Worm (Caenorhabditis elegans): ENCODE data around the gene cft-1.

The cft-1 gene

ce11 chrV:5559882-5560281 lies 21.3 kb downstream of the cft-1 start:
- no peak for TF ChIP-seq aly-1 (tag; optimal IDR thresholded peaks at IDR 0.05)

ce11 chrV:5567119-5567518 lies 28.5 kb downstream of the cft-1 start, which contains the start of gene C18C4.7:
Gene C18C4.7, minus strand, starts transcription at chrV:5567219.
- no peak for TF ChIP-seq tbx-11 (GFP tag; IDR thresholded peaks at IDR 0.05)
- TF ChIP-seq B0310.2 (tag; optimal IDR thresholded peaks at IDR 0.05), result no peak
- no peak for TF ChIP-seq hnd-1 (tag; optimal IDR thresholded peaks at IDR 0.05)
- no peak for TF ChIP-seq ceh-13 (GFP tag; optimal IDR thresholded peaks at IDR 0.05)
- TF ChIP-seq sea-1 (GFP tag; conservative IDR thresholded peaks at IDR 0.05), result no peak
- TF ChIP-seq flt-1 (GFP tag; IDR thresholded peaks at IDR 0.05), result no peak
- no peak for TF ChIP-seq ama-1 (optimal IDR thresholded peaks at IDR 0.05)
- TF ChIP-seq hmbx-1 (tag; optimal IDR thresholded peaks at IDR 0.05), result no peak
- no peak for TF ChIP-seq pes-1 (GFP tag; IDR thresholded peaks at IDR 0.05)
- no peak for TF ChIP-seq F13C5.2 (tag; optimal IDR thresholded peaks at IDR 0.05)
- TF ChIP-seq hmg-4 (GFP tag; optimal IDR thresholded peaks at IDR 0.05), result no peak
- TF ChIP-seq scrt-1 (GFP tag; IDR thresholded peaks at IDR 0.05), result no peak
- TF ChIP-seq tra-4 (tag; optimal IDR thresholded peaks at IDR 0.05), result no peak
- TF ChIP-seq ets-7 (tag; optimal IDR thresholded peaks at IDR 0.05), result no peak
- no peak for TF ChIP-seq tbx-37 (GFP tag; conservative IDR thresholded peaks at IDR 0.05)

- TF ChIP-seq hmbx-1 (tag; optimal IDR thresholded peaks at IDR 0.05), result no peak
- TF ChIP-seq ceh-36 (tag; optimal IDR thresholded peaks at IDR 0.05), result no peak
These were observed 31.8 kb downstream of the cft-1 start, which contains the start of gene glb-6 for ce11 chrV:5570433-5570832. Gene glb-6, minus strand, starts transcription at chrV:5570533.

ce11 chrV:5571691-5572090 lies 33.1 kb downstream of the cft-1 start:
- no peak for TF ChIP-seq aly-1 (tag; optimal IDR thresholded peaks at IDR 0.05)
- TF ChIP-seq tbx-11 (GFP tag; IDR thresholded peaks at IDR 0.05), result no peak
- no peak for TF ChIP-seq ets-7 (tag; optimal IDR thresholded peaks at IDR 0.05)
- TF ChIP-seq ama-1 (optimal IDR thresholded peaks at IDR 0.05), result no peak
- no peak for TF ChIP-seq hmbx-1 (tag; optimal IDR thresholded peaks at IDR 0.05)
- no peak for TF ChIP-seq ceh-13 (GFP tag; optimal IDR thresholded peaks at IDR 0.05)
- TF ChIP-seq tra-4 (tag; optimal IDR thresholded peaks at IDR 0.05), result no peak
- TF ChIP-seq tbx-37 (GFP tag; conservative IDR thresholded peaks at IDR 0.05), result no peak
- TF ChIP-seq pes-1 (GFP tag; IDR thresholded peaks at IDR 0.05), result no peak
- TF ChIP-seq ceh-36 (tag; optimal IDR thresholded peaks at IDR 0.05), result no peak

ce11 chrV:5576008-5576407 lies 37.4 kb downstream of the cft-1 start:
- TF ChIP-seq hnd-1 (tag; optimal IDR thresholded peaks at IDR 0.05) (no peak), tbx-11 (GFP tag; IDR thresholded peaks at IDR 0.05) (no peak), ceh-36 (tag; optimal IDR thresholded peaks at IDR 0.05) (no peak), ama-1 (optimal IDR thresholded peaks at IDR 0.05) (no peak), scrt-1 (GFP tag; IDR thresholded peaks at IDR 0.05) (no peak), hmg-4 (GFP tag; optimal IDR thresholded peaks at IDR 0.05) (no peak)

ce11 chrV:5579666-5580065 lies 41.1 kb downstream of the cft-1 start:
- TF ChIP-seq B0310.2 (tag; optimal IDR thresholded peaks at IDR 0.05) (no peak), pes-1 (GFP tag; IDR thresholded peaks at IDR 0.05) (no peak), ceh-36 (tag; optimal IDR thresholded peaks at IDR 0.05) (no peak), aly-1 (tag; optimal IDR thresholded peaks at IDR 0.05) (no peak), ceh-13 (GFP tag; optimal IDR thresholded peaks at IDR 0.05) (no peak)

ce11 chrV:5580517-5580916 lies 41.9 kb downstream of the cft-1 start:
- TF ChIP-seq ceh-13 (GFP tag; optimal IDR thresholded peaks at IDR 0.05) (no peak), F13C5.2 (tag; optimal IDR thresholded peaks at IDR 0.05) (peak; percentile 40)

ce11 chrV:5581312-5581711 lies 42.7 kb downstream of the cft-1 start, which contains the start of gene klc-2:
Gene klc-2, minus strand, starts transcription at chrV:5581412.
- TF ChIP-seq ceh-36 (tag; optimal IDR thresholded peaks at IDR 0.05) (no peak), tra-4 (tag; optimal IDR thresholded peaks at IDR 0.05) (no peak), tbx-11 (GFP tag; IDR thresholded peaks at IDR 0.05) (no peak), ets-7 (tag; optimal IDR thresholded peaks at IDR 0.05) (no peak), B0310.2 (tag; optimal IDR thresholded peaks at IDR 0.05) (no peak), flt-1 (GFP tag; IDR thresholded peaks at IDR 0.05) (no peak), aly-1 (tag; optimal IDR thresholded peaks at IDR 0.05) (no peak), hmbx-1 (tag; optimal IDR thresholded peaks at IDR 0.05) (no peak), hmg-4 (GFP tag; optimal IDR thresholded peaks at IDR 0.05) (no peak), ama-1 (optimal IDR thresholded peaks at IDR 0.05) (no peak), ceh-13 (GFP tag; optimal IDR thresholded peaks at IDR 0.05) (no peak), pes-1 (GFP tag; IDR thresholded peaks at IDR 0.05) (no peak)

- TF ChIP-seq tra-4 (tag; optimal IDR thresholded peaks at IDR 0.05), result no peak
- TF ChIP-seq pes-1 (GFP tag; IDR thresholded peaks at IDR 0.05), result no peak
- no peak for TF ChIP-seq hmg-4 (GFP tag; optimal IDR thresholded peaks at IDR 0.05)
- no peak for TF ChIP-seq flt-1 (GFP tag; IDR thresholded peaks at IDR 0.05)
- no peak for TF ChIP-seq scrt-1 (GFP tag; IDR thresholded peaks at IDR 0.05)
- no peak for TF ChIP-seq tbx-11 (GFP tag; IDR thresholded peaks at IDR 0.05)
- TF ChIP-seq ceh-13 (GFP tag; optimal IDR thresholded peaks at IDR 0.05), result no peak
- TF ChIP-seq sea-1 (GFP tag; conservative IDR thresholded peaks at IDR 0.05), result no peak
- TF ChIP-seq aly-1 (tag; optimal IDR thresholded peaks at IDR 0.05), result no peak
- no peak for TF ChIP-seq ets-7 (tag; optimal IDR thresholded peaks at IDR 0.05)
- TF ChIP-seq F13C5.2 (tag; optimal IDR thresholded peaks at IDR 0.05), result no peak
- TF ChIP-seq ceh-36 (tag; optimal IDR thresholded peaks at IDR 0.05), result no peak
- TF ChIP-seq hnd-1 (tag; optimal IDR thresholded peaks at IDR 0.05), result no peak
- TF ChIP-seq B0310.2 (tag; optimal IDR thresholded peaks at IDR 0.05), result no peak
- TF ChIP-seq tbx-37 (GFP tag; conservative IDR thresholded peaks at IDR 0.05), result no peak
These were observed 43.7 kb downstream of the cft-1 start for ce11 chrV:5582308-5582707.
